Fruit fly (Drosophila melanogaster): Measurements from ENCODE around the gene Ets96B.

Gene Ets96B

DNA sequence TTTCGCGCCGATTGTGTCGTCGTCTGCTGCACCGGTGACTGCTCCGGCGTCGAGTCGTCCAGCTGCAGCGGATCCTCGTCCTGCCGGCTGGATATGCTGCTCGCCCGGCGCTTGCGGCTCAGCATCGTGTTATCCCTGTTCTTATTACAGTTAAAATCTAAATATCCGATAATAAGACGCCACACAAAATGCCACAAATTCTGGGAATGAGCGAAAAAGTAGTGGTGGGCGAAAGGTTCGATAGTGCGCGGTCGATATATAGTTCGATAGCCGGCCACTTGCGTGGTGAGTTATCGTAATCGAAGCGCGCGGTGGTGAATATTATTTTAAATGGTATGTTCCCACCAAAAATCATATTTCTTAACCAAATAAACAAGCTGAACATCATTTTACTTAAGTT, 17.2 kb downstream of the Ets96B start, which contains the start of gene polybromo (continued):
- TF ChIP-seq wor (GFP tag; IDR thresholded peaks at IDR 0.05) = no peak
- no peak for TF ChIP-seq dati (GFP tag; IDR thresholded peaks at IDR 0.05)
- TF ChIP-seq Hey (tag; optimal IDR thresholded peaks at IDR 0.05) = no peak
- no peak for TF ChIP-seq CG17612 (GFP tag; IDR thresholded peaks at IDR 0.05)
- no peak for TF ChIP-seq CG1024 (GFP tag; IDR thresholded peaks at IDR 0.05)
- TF ChIP-seq dan (GFP tag; IDR thresholded peaks at IDR 0.05) = no peak
- TF ChIP-seq CG7987 (GFP tag; optimal IDR thresholded peaks at IDR 0.05) = no peak
- TF ChIP-seq fu2 (GFP tag; optimal IDR thresholded peaks at IDR 0.05) = no peak
- TF ChIP-seq pzg (GFP tag; optimal IDR thresholded peaks at IDR 0.05) = peak; percentile 80
- TF ChIP-seq CG10431 (GFP tag; optimal IDR thresholded peaks at IDR 0.05) = no peak
- no peak for TF ChIP-seq ro (GFP tag; IDR thresholded peaks at IDR 0.05)
- TF ChIP-seq amos (GFP tag; IDR thresholded peaks at IDR 0.05; ENCODE audit: partially characterized antibody) = peak; percentile 89
- TF ChIP-seq NC2α (GFP tag; optimal IDR thresholded peaks at IDR 0.05) = no peak
- TF ChIP-seq CG43689 (GFP tag; IDR thresholded peaks at IDR 0.05) = no peak
- TF ChIP-seq Deaf1 (tag; optimal IDR thresholded peaks at IDR 0.05) = no peak
- no peak for TF ChIP-seq Fer2 (tag; optimal IDR thresholded peaks at IDR 0.05)
- no peak for TF ChIP-seq trh (GFP tag; optimal IDR thresholded peaks at IDR 0.05)
- TF ChIP-seq Fer1 (GFP tag; optimal IDR thresholded peaks at IDR 0.05) = peak; percentile 13
- no peak for TF ChIP-seq jing (GFP tag; optimal IDR thresholded peaks at IDR 0.05)
- no peak for TF ChIP-seq CG12104 (GFP tag; optimal IDR thresholded peaks at IDR 0.05)
- peak; percentile 33 for TF ChIP-seq Ets97D (GFP tag; optimal IDR thresholded peaks at IDR 0.05)
- no peak for TF ChIP-seq bcd (GFP tag; optimal IDR thresholded peaks at IDR 0.05)
- TF ChIP-seq CTCF (GFP tag; optimal IDR thresholded peaks at IDR 0.05) = peak; percentile 21
- TF ChIP-seq Hr39 (optimal IDR thresholded peaks at IDR 0.05) = no peak
- TF ChIP-seq Scr (GFP tag; IDR thresholded peaks at IDR 0.05; ENCODE audit: partially characterized antibody) = peak; percentile 90
- TF ChIP-seq CG6813 (GFP tag; optimal IDR thresholded peaks at IDR 0.05) = no peak
- no peak for TF ChIP-seq CG7745 (tag; optimal IDR thresholded peaks at IDR 0.05)
- no peak for TF ChIP-seq ase (GFP tag; IDR thresholded peaks at IDR 0.05)
- TF ChIP-seq NFAT (GFP tag; IDR thresholded peaks at IDR 0.05) = no peak
- no peak for TF ChIP-seq Hsf (GFP tag; optimal IDR thresholded peaks at IDR 0.05)
- no peak for TF ChIP-seq sisA (GFP tag; IDR thresholded peaks at IDR 0.05)
- no peak for TF ChIP-seq lbe (GFP tag; optimal IDR thresholded peaks at IDR 0.05)
- peak in 1 of 2 experiments; percentile 2 for TF ChIP-seq dpn (GFP tag; optimal IDR thresholded peaks at IDR 0.05)
- no peak for TF ChIP-seq z (GFP tag; IDR thresholded peaks at IDR 0.05)
- no peak for TF ChIP-seq Spps (tag; optimal IDR thresholded peaks at IDR 0.05)
- TF ChIP-seq CG1832 (GFP tag; optimal IDR thresholded peaks at IDR 0.05) = no peak
- no peak for TF ChIP-seq CG15073 (GFP tag; optimal IDR thresholded peaks at IDR 0.05)
- no peak for TF ChIP-seq Nf-YB (GFP tag; optimal IDR thresholded peaks at IDR 0.05)
- no peak for TF ChIP-seq Doc2 (GFP tag; IDR thresholded peaks at IDR 0.05)
- TF ChIP-seq seq (GFP tag; IDR thresholded peaks at IDR 0.05) = no peak
- TF ChIP-seq Dll (GFP tag; IDR thresholded peaks at IDR 0.05; ENCODE audit: partially characterized antibody) = peak; percentile 91
- TF ChIP-seq slou (GFP tag; optimal IDR thresholded peaks at IDR 0.05) = no peak
- no peak for TF ChIP-seq CG2712 (tag; optimal IDR thresholded peaks at IDR 0.05)
- TF ChIP-seq tin (GFP tag; optimal IDR thresholded peaks at IDR 0.05) = no peak
- no peak for TF ChIP-seq CG13296 (GFP tag; optimal IDR thresholded peaks at IDR 0.05)
- TF ChIP-seq dmrt99B (tag; optimal IDR thresholded peaks at IDR 0.05) = no peak
- no peak for TF ChIP-seq Neu2 (GFP tag; optimal IDR thresholded peaks at IDR 0.05; ENCODE audit: borderline replicate concordance)
- no peak for TF ChIP-seq CG17912 (GFP tag; optimal IDR thresholded peaks at IDR 0.05)
- TF ChIP-seq sna (GFP tag; IDR thresholded peaks at IDR 0.05; ENCODE audit: partially characterized antibody) = peak; percentile 85
- TF ChIP-seq ERR (GFP tag; optimal IDR thresholded peaks at IDR 0.05) = no peak
- no peak for TF ChIP-seq ap (GFP tag; IDR thresholded peaks at IDR 0.05)
- peak; percentile 33 for TF ChIP-seq vvl (GFP tag; IDR thresholded peaks at IDR 0.05)
- TF ChIP-seq CG11085 (GFP tag; IDR thresholded peaks at IDR 0.05) = no peak
- no peak for TF ChIP-seq sima (GFP tag; optimal IDR thresholded peaks at IDR 0.05)
